Worm (Caenorhabditis elegans) whole organism, L1 larva: ENCODE data around the gene sru-4.

Source experiments
- C16A3.4 ChIP-seq: fragments of 150-350 bp; optimal IDR thresholded peaks from 2 replicates; lab custom pipeline; 2014; ENCODE audit warnings: missing biosample characterization, missing genetic modification characterization
- Y116A8C.19 ChIP-seq: sonication (generic microtip); optimal IDR thresholded peaks from 2 replicates; lab custom pipeline; 2016; ENCODE audit warnings: missing compliant biosample characterization, missing genetic modification characterization, borderline replicate concordance
- alr-1 ChIP-seq: fragments of 200-800 bp; sonication (Bioruptor generic); optimal IDR thresholded peaks from 2 replicates; lab custom pipeline; 2018; ENCODE audit warnings: borderline replicate concordance, mild to moderate bottlenecking, missing genetic modification characterization, missing compliant biosample characterization
- ama-1 ChIP-seq: fragments of 150-350 bp; optimal IDR thresholded peaks from 2 replicates; lab custom pipeline; 2014
- blmp-1 ChIP-seq: fragments of 150-350 bp; optimal IDR thresholded peaks from 2 replicates; lab custom pipeline; 2014; ENCODE audit warnings: missing biosample characterization, missing genetic modification characterization
- ceh-63 ChIP-seq: fragments of 200-800 bp; sonication (Bioruptor generic); optimal IDR thresholded peaks from 2 replicates; lab custom pipeline; 2018; ENCODE audit warnings: mild to moderate bottlenecking, missing genetic modification characterization, missing compliant biosample characterization
- ceh-88 ChIP-seq: fragments of 200-800 bp; sonication (Bioruptor generic); IDR thresholded peaks from 2 replicates; pipeline ENCODE4 v1.3.6; 2022; ENCODE audit warnings: missing genetic modification characterization, missing compliant biosample characterization
- ces-1 ChIP-seq: fragments of 150-350 bp; optimal IDR thresholded peaks from 2 replicates; lab custom pipeline; 2014; ENCODE audit warnings: missing biosample characterization, missing genetic modification reagents, missing genetic modification characterization
- dsc-1 ChIP-seq: sonication (generic microtip); optimal IDR thresholded peaks from 2 replicates; lab custom pipeline; 2016; ENCODE audit warnings: mild to moderate bottlenecking, missing genetic modification characterization, missing compliant biosample characterization
- efl-1 ChIP-seq, 4 experiments: fragments of 150-350 bp; optimal IDR thresholded peaks in 3 of 4; peaks in 1 of 4; 1 replicate in 1 of 4; 2 replicates in 3 of 4; lab custom pipeline; 2014; ENCODE audit warnings: missing biosample characterization in 2 of 4, missing genetic modification characterization in 2 of 4, missing genetic modification reagents in 2 of 4
- efl-3 ChIP-seq: fragments of 200-800 bp; sonication (Bioruptor generic); optimal IDR thresholded peaks from 2 replicates; lab custom pipeline; 2018; ENCODE audit warnings: mild to moderate bottlenecking, missing genetic modification characterization, missing compliant biosample characterization
- elt-2 ChIP-seq: sonication (generic microtip); optimal IDR thresholded peaks from 2 replicates; lab custom pipeline; 2016; ENCODE audit warnings: missing genetic modification characterization, mild to moderate bottlenecking, inconsistent platforms, missing compliant biosample characterization, missing genetic modification reagents
- elt-3 ChIP-seq, 6 experiments: fragments of 150-350 bp in 1 of 6; sonication (generic microtip); optimal IDR thresholded peaks; 2 replicates each; lab custom pipeline; 2017 to 2018; ENCODE audit warnings: missing biosample characterization in 6 of 6, missing genetic modification characterization in 6 of 6, inconsistent platforms in 1 of 6
- ets-5 ChIP-seq: fragments of 200-800 bp; sonication (Bioruptor generic); IDR thresholded peaks from 2 replicates; pipeline ENCODE4 v1.3.6; 2022; ENCODE audit warnings: missing genetic modification characterization, missing compliant biosample characterization
- fkh-4 ChIP-seq: sonication (generic microtip); optimal IDR thresholded peaks from 2 replicates; lab custom pipeline; 2016; ENCODE audit warnings: missing compliant biosample characterization, missing genetic modification characterization, borderline replicate concordance
- hlh-4 ChIP-seq: sonication (generic microtip); optimal IDR thresholded peaks from 2 replicates; lab custom pipeline; 2016; ENCODE audit warnings: mild to moderate bottlenecking, missing genetic modification characterization, missing compliant biosample characterization
- irx-1 ChIP-seq: sonication (generic microtip); optimal IDR thresholded peaks from 2 replicates; lab custom pipeline; 2016; ENCODE audit warnings: missing genetic modification characterization, missing compliant biosample characterization
- jun-1 ChIP-seq: fragments of 150-350 bp; optimal IDR thresholded peaks from 2 replicates; lab custom pipeline; 2014; ENCODE audit warnings: missing biosample characterization, missing genetic modification reagents, missing genetic modification characterization
- lin-14 ChIP-seq: fragments of 200-800 bp; sonication (Bioruptor generic); optimal IDR thresholded peaks from 2 replicates; lab custom pipeline; 2018; ENCODE audit warnings: mild to moderate bottlenecking, missing genetic modification characterization, moderate library complexity, missing compliant biosample characterization
- lin-15B ChIP-seq: fragments of 150-350 bp; sonication (generic microtip); optimal IDR thresholded peaks from 3 replicates; lab custom pipeline; 2014; ENCODE audit warnings: missing biosample characterization, missing genetic modification characterization
- lin-35 ChIP-seq, 2 experiments: fragments of 150-350 bp; optimal IDR thresholded peaks; 2 replicates each; lab custom pipeline; 2014; ENCODE audit warnings: missing biosample characterization in 2 of 2, missing genetic modification characterization in 2 of 2, missing genetic modification reagents in 2 of 2
- lin-39 ChIP-seq: fragments of 150-350 bp; optimal IDR thresholded peaks from 2 replicates; lab custom pipeline; 2014; ENCODE audit warnings: missing biosample characterization, missing genetic modification reagents, missing genetic modification characterization
- mab-9 ChIP-seq: fragments of 200-800 bp; sonication (Bioruptor generic); IDR thresholded peaks from 2 replicates; pipeline ENCODE4 v1.3.6; 2022; ENCODE audit warnings: missing genetic modification reagents, missing genetic modification characterization, missing compliant biosample characterization
- nhr-11 ChIP-seq: fragments of 150-350 bp; optimal IDR thresholded peaks from 2 replicates; lab custom pipeline; 2014; ENCODE audit warnings: missing biosample characterization, missing genetic modification characterization
- nhr-12 ChIP-seq: sonication (generic microtip); optimal IDR thresholded peaks from 2 replicates; lab custom pipeline; 2017; ENCODE audit warnings: missing biosample characterization, missing genetic modification characterization
- nhr-19 ChIP-seq: fragments of 200-800 bp; sonication (Bioruptor generic); conservative IDR thresholded peaks from 2 replicates; pipeline ENCODE4 v1.3.6; 2022; ENCODE audit warnings: missing genetic modification characterization, missing compliant biosample characterization
- nhr-20 ChIP-seq: sonication (generic microtip); optimal IDR thresholded peaks from 2 replicates; lab custom pipeline; 2016; ENCODE audit warnings: mild to moderate bottlenecking, missing genetic modification characterization, missing compliant biosample characterization
- nhr-237 ChIP-seq: fragments of 150-350 bp; optimal IDR thresholded peaks from 2 replicates; lab custom pipeline; 2014; ENCODE audit warnings: missing biosample characterization, missing genetic modification characterization
- nhr-47 ChIP-seq: sonication (generic microtip); optimal IDR thresholded peaks from 2 replicates; lab custom pipeline; 2016; ENCODE audit warnings: mild to moderate bottlenecking, missing genetic modification characterization, moderate library complexity, missing compliant biosample characterization
- nhr-71 ChIP-seq: sonication (generic microtip); optimal IDR thresholded peaks from 2 replicates; lab custom pipeline; 2016; ENCODE audit warnings: mild to moderate bottlenecking, missing genetic modification characterization, moderate library complexity, missing compliant biosample characterization
- nhr-85 ChIP-seq: sonication (generic microtip); peaks from one replicate; lab custom pipeline; 2016; ENCODE audit warnings: missing genetic modification characterization, inconsistent platforms, missing compliant biosample characterization
- nhr-90 ChIP-seq: sonication (generic microtip); optimal IDR thresholded peaks from 2 replicates; lab custom pipeline; 2016; ENCODE audit warnings: mild to moderate bottlenecking, missing genetic modification characterization, missing compliant biosample characterization; ENCODE audit not compliant: poor library complexity
- pag-3 ChIP-seq: sonication (generic microtip); optimal IDR thresholded peaks from 2 replicates; lab custom pipeline; 2017; ENCODE audit warnings: missing genetic modification characterization, mild to moderate bottlenecking, missing compliant biosample characterization, antibody characterized with exemption, borderline replicate concordance; ENCODE audit not compliant: insufficient read depth
- pax-3 ChIP-seq: fragments of 200-800 bp; sonication (Bioruptor generic); optimal IDR thresholded peaks from 2 replicates; lab custom pipeline; 2018; ENCODE audit warnings: mild to moderate bottlenecking, missing genetic modification characterization, moderate library complexity, missing compliant biosample characterization
- pqm-1 ChIP-seq: sonication (generic microtip); optimal IDR thresholded peaks from 3 replicates; lab custom pipeline; 2017; ENCODE audit warnings: missing biosample characterization, missing genetic modification characterization
- rnt-1 ChIP-seq: sonication (generic microtip); optimal IDR thresholded peaks from 2 replicates; lab custom pipeline; 2016; ENCODE audit warnings: mild to moderate bottlenecking, missing genetic modification characterization, moderate library complexity, missing compliant biosample characterization
- skn-1 ChIP-seq: fragments of 150-350 bp; optimal IDR thresholded peaks from 2 replicates; lab custom pipeline; 2014; ENCODE audit warnings: missing biosample characterization, missing genetic modification characterization
- snu-23 ChIP-seq: sonication (generic microtip); optimal IDR thresholded peaks from 2 replicates; lab custom pipeline; 2016; ENCODE audit warnings: missing genetic modification characterization, missing compliant biosample characterization
- sptf-1 ChIP-seq: fragments of 150-350 bp; optimal IDR thresholded peaks from 2 replicates; lab custom pipeline; 2014; ENCODE audit warnings: missing biosample characterization, missing genetic modification characterization
- swsn-7 ChIP-seq: sonication (generic microtip); optimal IDR thresholded peaks from 2 replicates; lab custom pipeline; 2016; ENCODE audit warnings: missing genetic modification characterization, missing compliant biosample characterization
- tbx-2 ChIP-seq: sonication (generic microtip); optimal IDR thresholded peaks from 2 replicates; lab custom pipeline; 2016; ENCODE audit warnings: missing genetic modification characterization, missing compliant biosample characterization
- unc-130 ChIP-seq: fragments of 150-350 bp; optimal IDR thresholded peaks from 2 replicates; lab custom pipeline; 2017; ENCODE audit warnings: missing biosample characterization, missing genetic modification characterization, inconsistent platforms
- unc-62 ChIP-seq: fragments of 150-350 bp; optimal IDR thresholded peaks from 2 replicates; lab custom pipeline; 2014; ENCODE audit warnings: missing biosample characterization, missing genetic modification reagents, missing genetic modification characterization
- unc-98 ChIP-seq: fragments of 200-800 bp; sonication (Bioruptor generic); IDR thresholded peaks from 2 replicates; pipeline ENCODE4 v1.3.6; 2022; ENCODE audit warnings: missing genetic modification characterization, missing compliant biosample characterization
- vab-15 ChIP-seq: sonication (generic microtip); optimal IDR thresholded peaks from 2 replicates; lab custom pipeline; 2017; ENCODE audit warnings: missing genotype, mild to moderate bottlenecking, missing genetic modification characterization, missing compliant biosample characterization
- zip-4 ChIP-seq: fragments of 200-800 bp; sonication (Bioruptor generic); optimal IDR thresholded peaks from 2 replicates; lab custom pipeline; 2018; ENCODE audit warnings: mild to moderate bottlenecking, missing genetic modification characterization, moderate library complexity, missing compliant biosample characterization

Gene sru-4

DNA sequence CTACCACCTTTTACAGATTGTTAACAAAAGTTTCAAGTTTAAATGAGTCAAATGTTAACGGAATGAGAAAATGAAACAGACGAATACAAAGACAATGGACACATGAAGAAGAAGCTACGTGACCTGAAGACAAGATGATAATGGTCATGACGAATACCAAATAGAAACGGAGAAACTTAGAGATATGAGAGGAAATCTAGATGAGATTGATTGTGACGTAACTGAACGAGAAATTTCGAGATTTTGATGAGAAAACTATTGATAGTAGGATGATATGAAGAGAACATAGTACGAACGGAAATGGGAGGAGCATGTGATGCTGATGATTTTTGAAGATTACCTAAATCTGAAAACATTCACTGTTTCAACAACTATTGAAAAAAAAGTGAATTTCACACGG lies 36.9 kb downstream of the sru-4 start:
- TF ChIP-seq nhr-20 (tag; lab: Kevin White, UChicago): peak; percentile 63
- no peak for TF ChIP-seq pag-3
- TF ChIP-seq alr-1 (tag; lab: Kevin White, UChicago): no peak
- no peak for TF ChIP-seq nhr-47 (tag; lab: Kevin White, UChicago)
- TF ChIP-seq blmp-1 (tag; lab: Kevin White, UChicago): peak; percentile 76
- peak; percentile 30 for TF ChIP-seq tbx-2 (tag; lab: Kevin White, UChicago)
- TF ChIP-seq nhr-71 (tag; lab: Kevin White, UChicago): peak; percentile 55
- TF ChIP-seq lin-35 (GFP tag; optimal IDR thresholded peaks at IDR 0.05; lab: Kevin White, UChicago): peak in 1 of 2 experiments; percentile 20
- peak; percentile 47 for TF ChIP-seq lin-14
- peak; percentile 39 for TF ChIP-seq nhr-90 (tag; lab: Kevin White, UChicago)
- peak in 5 of 6 experiments; percentile 46 to 81 (median 76) for TF ChIP-seq elt-3 (tag; optimal IDR thresholded peaks at IDR 0.05; lab: Kevin White, UChicago)
- TF ChIP-seq lin-39 (tag; lab: Kevin White, UChicago): no peak
- no peak for TF ChIP-seq dsc-1
- no peak for TF ChIP-seq pax-3 (tag; lab: Kevin White, UChicago)
- TF ChIP-seq nhr-85 (tag; lab: Kevin White, UChicago): peak; percentile 76
- TF ChIP-seq nhr-19: peak; percentile 28
- TF ChIP-seq fkh-4: no peak
- TF ChIP-seq hlh-4 (tag; lab: Kevin White, UChicago): no peak
- TF ChIP-seq unc-98 (GFP tag; lab: Robert Waterston, UW): no peak
- no peak for TF ChIP-seq ceh-88 (GFP tag; lab: Robert Waterston, UW)
- peak; percentile 58 for TF ChIP-seq snu-23 (GFP tag; lab: Kevin White, UChicago)

DNA sequence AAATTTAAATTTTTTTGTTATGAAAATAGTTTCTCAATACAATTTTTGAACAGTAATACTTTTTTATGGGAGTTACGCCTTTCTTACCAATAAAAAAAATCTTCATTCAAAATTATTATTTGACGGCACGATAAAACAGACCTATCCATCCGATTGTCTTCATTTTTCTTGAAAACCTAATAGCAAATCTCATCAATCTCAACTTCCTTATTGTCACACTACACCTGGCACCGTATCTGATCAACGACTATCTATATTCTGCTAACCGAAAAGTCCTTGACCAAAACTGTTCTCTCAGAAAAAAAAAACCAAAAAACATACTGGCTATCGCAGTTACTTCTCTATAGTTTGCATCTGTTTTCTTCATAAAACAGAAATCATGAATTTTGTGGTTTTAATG lies 37.9 kb downstream of the sru-4 start:
- TF ChIP-seq rnt-1: no peak
- TF ChIP-seq ama-1 (lab: Kevin White, UChicago): no peak
- TF ChIP-seq unc-62 (GFP tag; lab: Kevin White, UChicago): no peak
- no peak for TF ChIP-seq lin-39 (tag; lab: Kevin White, UChicago)
- TF ChIP-seq unc-130 (tag; lab: Kevin White, UChicago): no peak
- no peak for TF ChIP-seq irx-1 (tag; lab: Kevin White, UChicago)
- TF ChIP-seq blmp-1 (tag; lab: Kevin White, UChicago): peak; percentile 22
- no peak for TF ChIP-seq ceh-63 (GFP tag; lab: Kevin White, UChicago)
- TF ChIP-seq swsn-7 (tag; lab: Kevin White, UChicago): no peak
- TF ChIP-seq mab-9: no peak
- peak; percentile 16 for TF ChIP-seq nhr-20 (tag; lab: Kevin White, UChicago)
- TF ChIP-seq efl-3 (GFP tag; lab: Kevin White, UChicago): no peak
- no peak for TF ChIP-seq lin-15B (tag; lab: Kevin White, UChicago)
- TF ChIP-seq jun-1 (tag; lab: Kevin White, UChicago): no peak
- no peak for TF ChIP-seq efl-1 (optimal IDR thresholded peaks at IDR 0.05; lab: Kevin White, UChicago)
- TF ChIP-seq efl-1 (GFP tag; optimal IDR thresholded peaks at IDR 0.05 in 1 of 2; lab: Kevin White, UChicago): no peak
- TF ChIP-seq lin-14: peak; percentile 19
- TF ChIP-seq C16A3.4: no peak
- no peak for TF ChIP-seq ets-5 (GFP tag; lab: Robert Waterston, UW)
- TF ChIP-seq vab-15 (tag; lab: Kevin White, UChicago): no peak
- TF ChIP-seq sptf-1 (tag; lab: Kevin White, UChicago): no peak
- no peak for TF ChIP-seq lin-35 (GFP tag; optimal IDR thresholded peaks at IDR 0.05; lab: Kevin White, UChicago)
- TF ChIP-seq skn-1: no peak
- TF ChIP-seq pqm-1 (tag; lab: Kevin White, UChicago): no peak
- TF ChIP-seq nhr-19: no peak
- no peak for TF ChIP-seq ces-1 (GFP tag; lab: Kevin White, UChicago)
- no peak for TF ChIP-seq nhr-237 (tag; lab: Kevin White, UChicago)
- no peak for TF ChIP-seq elt-2 (tag; lab: Kevin White, UChicago)
- no peak for TF ChIP-seq nhr-11 (tag; lab: Kevin White, UChicago)
- no peak for TF ChIP-seq zip-4 (GFP tag; lab: Kevin White, UChicago)
- no peak for TF ChIP-seq nhr-12 (tag; lab: Kevin White, UChicago)
- TF ChIP-seq nhr-85 (tag; lab: Kevin White, UChicago): peak; percentile 82
- TF ChIP-seq Y116A8C.19 (tag; lab: Kevin White, UChicago): no peak
- TF ChIP-seq, all 84 proteins: peak for 4
